Worm (Caenorhabditis elegans) whole organism, L1 larva: ENCODE results near the gene gipc-2.

ENCODE experiments used
- alr-1 ChIP-seq: fragments of 200-800 bp; sonication (Bioruptor generic); optimal IDR thresholded peaks from 2 replicates; lab custom pipeline; 2018; ENCODE audit warnings: borderline replicate concordance, mild to moderate bottlenecking, missing genetic modification characterization, missing compliant biosample characterization
- egl-27 ChIP-seq, 2 experiments: fragments of 150-350 bp in 1 of 2; sonication (generic microtip); optimal IDR thresholded peaks; 3 replicates each; lab custom pipeline; 2017 to 2018; ENCODE audit warnings: missing biosample characterization in 2 of 2, missing genetic modification characterization in 2 of 2, missing genetic modification reagents in 2 of 2
- hlh-4 ChIP-seq: sonication (generic microtip); optimal IDR thresholded peaks from 2 replicates; lab custom pipeline; 2016; ENCODE audit warnings: mild to moderate bottlenecking, missing genetic modification characterization, missing compliant biosample characterization
- lin-39 ChIP-seq: fragments of 150-350 bp; optimal IDR thresholded peaks from 2 replicates; lab custom pipeline; 2014; ENCODE audit warnings: missing biosample characterization, missing genetic modification reagents, missing genetic modification characterization
- lir-3 ChIP-seq: sonication (generic microtip); optimal IDR thresholded peaks from 2 replicates; lab custom pipeline; 2016; ENCODE audit warnings: mild to moderate bottlenecking, missing genetic modification characterization, moderate library complexity, missing compliant biosample characterization; ENCODE audit not compliant: poor library complexity
- mef-2 ChIP-seq: fragments of 150-350 bp; optimal IDR thresholded peaks from 2 replicates; lab custom pipeline; 2014; ENCODE audit warnings: missing biosample characterization, missing genetic modification characterization
- nhr-11 ChIP-seq: fragments of 150-350 bp; optimal IDR thresholded peaks from 2 replicates; lab custom pipeline; 2014; ENCODE audit warnings: missing biosample characterization, missing genetic modification characterization
- nhr-237 ChIP-seq: fragments of 150-350 bp; optimal IDR thresholded peaks from 2 replicates; lab custom pipeline; 2014; ENCODE audit warnings: missing biosample characterization, missing genetic modification characterization
- nhr-28 ChIP-seq: fragments of 150-350 bp; optimal IDR thresholded peaks from 2 replicates; lab custom pipeline; 2014; ENCODE audit warnings: missing biosample characterization, missing genetic modification characterization
- nhr-77 ChIP-seq: fragments of 150-350 bp; optimal IDR thresholded peaks from 2 replicates; lab custom pipeline; 2014; ENCODE audit warnings: missing biosample characterization, missing genetic modification characterization
- unc-130 ChIP-seq: fragments of 150-350 bp; optimal IDR thresholded peaks from 2 replicates; lab custom pipeline; 2017; ENCODE audit warnings: missing biosample characterization, missing genetic modification characterization, inconsistent platforms
- unc-98 ChIP-seq: fragments of 200-800 bp; sonication (Bioruptor generic); IDR thresholded peaks from 2 replicates; pipeline ENCODE4 v1.3.6; 2022; ENCODE audit warnings: missing genetic modification characterization, missing compliant biosample characterization
- ztf-11 ChIP-seq, 2 experiments: sonication (generic microtip); optimal IDR thresholded peaks; 2 replicates each; lab custom pipeline; 2016 to 2017; ENCODE audit warnings: missing genetic modification characterization in 2 of 2, missing biosample characterization in 1 of 2, missing compliant biosample characterization in 1 of 2

DNA sequence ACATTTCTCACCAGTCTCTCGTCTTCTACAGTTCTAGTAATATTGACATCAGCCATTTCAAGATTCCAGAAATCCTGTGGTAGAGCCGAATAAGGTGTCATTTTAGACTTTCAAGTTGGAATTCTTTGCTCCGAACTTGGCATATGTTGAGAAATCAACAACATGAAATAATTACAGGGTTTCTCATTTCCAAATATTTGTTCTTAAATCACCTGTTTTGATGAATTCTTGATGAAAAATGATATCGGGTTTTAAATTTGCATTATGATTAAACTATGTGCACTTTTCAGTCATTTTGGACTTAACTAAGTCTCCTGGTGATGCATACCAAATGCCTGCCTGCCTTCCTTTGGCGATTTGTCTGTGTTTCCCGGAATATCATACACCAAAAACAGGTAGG, 26.1 kb upstream of the gipc-2 start, which contains the start of gene srv-12:
- TF ChIP-seq nhr-77 (tag; lab: Kevin White, UChicago) = no peak
- no peak for TF ChIP-seq mef-2 (tag; lab: Kevin White, UChicago)
- TF ChIP-seq lin-39 = no peak
- no peak for TF ChIP-seq hlh-4 (tag; lab: Kevin White, UChicago)
- TF ChIP-seq lir-3 (tag; lab: Kevin White, UChicago) = no peak
- no peak for TF ChIP-seq unc-98
- TF ChIP-seq ztf-11 (tag; optimal IDR thresholded peaks at IDR 0.05; lab: Kevin White, UChicago) = no peak
- TF ChIP-seq egl-27 (tag; optimal IDR thresholded peaks at IDR 0.05; lab: Kevin White, UChicago) = no peak
- no peak for TF ChIP-seq nhr-11 (tag; lab: Kevin White, UChicago)
- TF ChIP-seq unc-130 (tag; lab: Kevin White, UChicago) = no peak
- TF ChIP-seq nhr-28 (tag; lab: Kevin White, UChicago) = no peak
- no peak for TF ChIP-seq nhr-237 (tag; lab: Kevin White, UChicago)
- TF ChIP-seq alr-1 (tag; lab: Kevin White, UChicago) = no peak
